Fruit fly (Drosophila melanogaster): Measurements from ENCODE around the gene mTerf3.

DNA sequence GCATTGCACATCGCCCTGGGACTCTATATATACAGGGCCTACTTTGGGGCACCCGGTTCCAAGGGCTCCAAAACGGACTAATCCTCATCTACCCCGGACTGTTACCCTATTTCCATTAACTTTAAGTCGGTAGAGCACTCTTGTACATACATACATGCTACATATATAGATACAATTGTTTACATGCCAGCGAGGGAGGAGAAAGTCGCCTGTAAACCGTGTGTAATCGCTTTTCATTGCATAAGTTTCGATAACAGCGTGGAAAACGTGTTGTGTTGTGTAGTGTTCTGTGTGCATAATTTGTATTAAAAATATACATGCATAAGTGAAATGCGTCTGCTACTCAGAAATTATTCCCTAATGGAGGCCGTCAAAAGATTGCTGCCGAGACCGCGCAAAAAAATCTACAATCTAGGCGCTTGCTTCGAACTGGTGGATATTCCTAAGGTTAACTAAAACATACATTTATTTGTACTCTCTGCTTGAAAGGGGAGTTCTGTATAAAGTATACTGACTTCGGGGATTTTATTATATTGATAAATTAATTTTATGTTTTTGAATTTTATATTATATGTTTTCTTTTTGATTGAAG lies 46.3 kb downstream of the mTerf3 start, which contains the start of gene isoQC:
- no peak for TF ChIP-seq CG32121 (GFP tag; IDR thresholded peaks at IDR 0.05)
- TF ChIP-seq Pif1A (GFP tag; optimal IDR thresholded peaks at IDR 0.05): no peak

All from whole organism, pupa.